Fruit fly (Drosophila melanogaster) whole organism, adult: ENCODE data around the gene CG9135.

Experiments used
- CG11617 ChIP-seq: fragments of 200-800 bp; sonication (Bioruptor generic); optimal IDR thresholded peaks from 2 replicates; lab custom pipeline; 2017; ENCODE audit warnings: mild to moderate bottlenecking, missing biosample characterization, missing genetic modification reagents, missing genetic modification characterization
- CG14711 ChIP-seq: fragments of 200-800 bp; sonication (Bioruptor generic); optimal IDR thresholded peaks from 2 replicates; lab custom pipeline; 2018; ENCODE audit warnings: missing biosample characterization, mild to moderate bottlenecking, missing genetic modification characterization, moderate library complexity
- CG1620 ChIP-seq: fragments of 200-800 bp; sonication (Bioruptor generic); optimal IDR thresholded peaks from 2 replicates; lab custom pipeline; 2016; ENCODE audit warnings: missing biosample characterization, missing genetic modification characterization
- CG5204 ChIP-seq: fragments of 200-800 bp; sonication (Bioruptor generic); optimal IDR thresholded peaks from 2 replicates; lab custom pipeline; 2016; ENCODE audit warnings: missing biosample characterization, missing genetic modification characterization
- Clk ChIP-seq: fragments of 200-800 bp; sonication (Bioruptor generic); optimal IDR thresholded peaks from 2 replicates; lab custom pipeline; 2017; ENCODE audit warnings: missing biosample characterization, missing genetic modification characterization
- Crg-1 ChIP-seq: fragments of 200-800 bp; sonication (Bioruptor generic); optimal IDR thresholded peaks from 2 replicates; lab custom pipeline; 2016; ENCODE audit warnings: missing biosample characterization, missing genetic modification characterization
- Mnt ChIP-seq: fragments of 200-800 bp; sonication (Bioruptor generic); optimal IDR thresholded peaks from 2 replicates; lab custom pipeline; 2016; ENCODE audit warnings: missing biosample characterization, mild to moderate bottlenecking, missing genetic modification characterization
- bab1 ChIP-seq: fragments of 200-800 bp; sonication (Bioruptor generic); optimal IDR thresholded peaks from 3 replicates; lab custom pipeline; 2019; ENCODE audit warnings: missing biosample characterization, mild to moderate bottlenecking, missing genetic modification characterization, moderate library complexity
- cic ChIP-seq: fragments of 200-800 bp; sonication (Bioruptor generic); optimal IDR thresholded peaks from 2 replicates; lab custom pipeline; 2017; ENCODE audit warnings: missing biosample characterization, mild to moderate bottlenecking, missing genetic modification characterization, moderate library complexity
- cnc ChIP-seq, 2 experiments: fragments of >200 bp; optimal IDR thresholded peaks; 2 replicates each; lab custom pipeline; 2017
- kay ChIP-seq: fragments of 200-800 bp; sonication (Bioruptor generic); peaks from one replicate; lab custom pipeline; 2016; ENCODE audit warnings: missing biosample characterization, missing genetic modification characterization, borderline replicate concordance
- pad ChIP-seq: fragments of 200-800 bp; sonication (Bioruptor generic); optimal IDR thresholded peaks from 3 replicates; lab custom pipeline; 2017; ENCODE audit warnings: missing biosample characterization, missing genetic modification characterization, mild to moderate bottlenecking, moderate library complexity, missing genetic modification reagents
- tj ChIP-seq: fragments of 200-800 bp; sonication (Bioruptor generic); optimal IDR thresholded peaks from 3 replicates; lab custom pipeline; 2017; ENCODE audit warnings: missing biosample characterization, mild to moderate bottlenecking, missing genetic modification characterization, moderate library complexity

DNA sequence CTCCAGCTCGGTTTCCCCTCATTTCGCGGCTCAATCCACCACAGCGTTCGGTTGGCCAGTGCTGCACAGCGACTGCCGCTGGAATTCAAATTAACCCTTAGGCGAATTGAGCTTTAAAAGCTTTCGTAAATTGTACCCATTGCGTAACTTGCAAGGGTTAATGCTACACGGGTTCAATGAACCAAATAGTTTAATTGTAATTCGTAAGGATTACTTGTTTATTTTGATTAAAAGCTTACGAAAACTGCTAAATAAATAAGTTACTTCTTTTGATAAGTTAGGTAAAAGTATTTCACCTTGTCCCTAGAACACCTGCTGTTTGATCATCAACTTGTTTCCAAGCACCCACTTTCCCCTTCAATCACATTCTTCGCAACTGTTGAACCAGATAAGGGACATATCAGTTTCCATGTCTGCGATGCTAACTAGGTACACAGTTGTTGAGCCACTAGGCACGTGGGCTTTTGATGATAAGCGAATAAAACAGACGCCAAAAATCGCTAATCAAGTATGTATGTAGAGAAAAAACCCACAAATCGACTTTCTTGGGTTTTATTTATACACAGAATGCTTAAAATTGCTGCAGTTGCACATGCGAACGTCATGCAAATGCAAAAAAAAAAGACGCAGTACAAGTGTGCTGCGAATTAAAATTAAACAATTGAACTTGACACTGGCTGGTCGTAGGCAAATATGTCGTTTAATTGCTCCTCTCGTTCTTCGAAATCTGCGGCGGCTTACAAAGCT lies 4.5 kb upstream of the CG9135 start, which contains the start of gene Pfas:
- TF ChIP-seq Mnt (GFP tag; lab: Kevin White, UChicago) (peak; percentile 85), CG11617 (GFP tag; lab: Kevin White, UChicago) (peak; percentile 73), bab1 (GFP tag; lab: Kevin White, UChicago) (peak; percentile 62), cic (GFP tag; lab: Kevin White, UChicago) (peak; percentile 69), cnc (optimal IDR thresholded peaks at IDR 0.05; lab: Kevin White, UChicago) (no peak), CG14711 (tag; lab: Kevin White, UChicago) (peak; percentile 75), CG5204 (GFP tag; lab: Kevin White, UChicago) (no peak), Crg-1 (GFP tag; lab: Kevin White, UChicago) (peak; percentile 89), Clk (GFP tag; lab: Kevin White, UChicago) (peak; percentile 12), tj (peak; percentile 97), pad (GFP tag; lab: Kevin White, UChicago) (peak; percentile 100), kay (GFP tag; lab: Kevin White, UChicago) (no peak), CG1620 (GFP tag; lab: Kevin White, UChicago) (peak; percentile 69)
